Worm (Caenorhabditis elegans) whole organism, L3 larva: Measurements from ENCODE around the gene xpb-1.

Experiments
- R02D3.7 ChIP-seq: fragments of 150-350 bp; optimal IDR thresholded peaks from 2 replicates; lab custom pipeline; 2014; ENCODE audit warnings: missing biosample characterization, missing genetic modification characterization
- ZK546.5 ChIP-seq: sonication (generic microtip); optimal IDR thresholded peaks from 2 replicates; lab custom pipeline; 2017; ENCODE audit warnings: missing biosample characterization, missing genetic modification characterization
- aly-2 ChIP-seq: fragments of 150-350 bp; optimal IDR thresholded peaks from 2 replicates; lab custom pipeline; 2014; ENCODE audit warnings: missing biosample characterization, missing genetic modification characterization
- elt-3 ChIP-seq, 3 experiments: fragments of 150-350 bp in 1 of 3; sonication (generic microtip) in 2 of 3; optimal IDR thresholded peaks; 2 replicates in 2 of 3; 4 replicates in 1 of 3; lab custom pipeline; 2014 to 2017; ENCODE audit warnings: missing biosample characterization in 3 of 3, missing genetic modification characterization in 3 of 3
- lin-39 ChIP-seq: fragments of 150-350 bp; optimal IDR thresholded peaks from 2 replicates; lab custom pipeline; 2018; ENCODE audit warnings: missing biosample characterization, missing genetic modification reagents, missing genetic modification characterization
- nfya-1 ChIP-seq: sonication (generic microtip); optimal IDR thresholded peaks from 2 replicates; lab custom pipeline; 2017; ENCODE audit warnings: missing genetic modification characterization, mild to moderate bottlenecking, missing compliant biosample characterization, antibody characterized with exemption, moderate library complexity; ENCODE audit not compliant: insufficient read depth
- nhr-12 ChIP-seq: fragments of 150-350 bp; optimal IDR thresholded peaks from 2 replicates; lab custom pipeline; 2014; ENCODE audit warnings: missing biosample characterization, missing genetic modification characterization
- nhr-237 ChIP-seq: fragments of 150-350 bp; optimal IDR thresholded peaks from 2 replicates; lab custom pipeline; 2014; ENCODE audit warnings: missing biosample characterization, missing genetic modification characterization
- nhr-25 ChIP-seq: sonication (generic microtip); optimal IDR thresholded peaks from 2 replicates; lab custom pipeline; 2017; ENCODE audit warnings: missing biosample characterization, missing genetic modification characterization
- nhr-28 ChIP-seq: fragments of 150-350 bp; optimal IDR thresholded peaks from 2 replicates; lab custom pipeline; 2014; ENCODE audit warnings: missing biosample characterization, missing genetic modification characterization
- nhr-77 ChIP-seq: fragments of 150-350 bp; optimal IDR thresholded peaks from 2 replicates; lab custom pipeline; 2014; ENCODE audit warnings: missing biosample characterization, missing genetic modification characterization
- pqm-1 ChIP-seq: fragments of 150-350 bp; optimal IDR thresholded peaks from 2 replicates; lab custom pipeline; 2017; ENCODE audit warnings: missing biosample characterization, missing genetic modification characterization, inconsistent platforms
- unc-39 ChIP-seq: sonication (generic microtip); optimal IDR thresholded peaks from 4 replicates; lab custom pipeline; 2017; ENCODE audit warnings: missing biosample characterization, missing genetic modification characterization
- ztf-11 ChIP-seq: fragments of 150-350 bp; optimal IDR thresholded peaks from 2 replicates; lab custom pipeline; 2014; ENCODE audit warnings: missing biosample characterization, missing genetic modification characterization

DNA sequence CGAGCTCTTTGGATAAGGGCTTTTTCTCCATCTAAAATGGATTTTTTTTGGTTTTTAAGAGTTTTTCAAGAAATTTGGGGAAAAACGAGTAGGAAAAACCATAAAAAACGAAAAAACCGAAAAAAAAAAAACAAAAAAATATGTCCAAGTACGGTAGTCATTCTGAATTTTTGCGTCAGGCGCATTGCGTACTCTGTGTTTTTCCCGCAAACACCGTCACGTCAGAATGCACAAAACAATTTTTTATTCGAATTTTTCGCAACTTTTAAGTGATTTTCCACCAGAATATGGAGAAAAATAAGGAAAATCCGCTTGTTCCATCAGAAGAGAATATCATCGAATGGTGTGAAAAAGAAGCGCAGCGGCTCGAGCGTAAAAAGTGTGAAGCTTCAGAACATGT is 54.9 kb downstream of the xpb-1 start, which contains the start of the genes Y66D12A.6 and ceh-92:
- TF ChIP-seq nhr-28 (no peak), pqm-1 (tag; lab: Kevin White, UChicago) (no peak), ztf-11 (tag; lab: Kevin White, UChicago) (no peak), nhr-77 (tag; lab: Kevin White, UChicago) (no peak), nhr-25 (tag; lab: Kevin White, UChicago) (no peak), unc-39 (tag; lab: Kevin White, UChicago) (no peak), elt-3 (tag; optimal IDR thresholded peaks at IDR 0.05; lab: Kevin White, UChicago) (no peak), nhr-237 (no peak), ZK546.5 (tag; lab: Kevin White, UChicago) (no peak), nfya-1 (tag; lab: Kevin White, UChicago) (no peak), lin-39 (tag; lab: Kevin White, UChicago) (no peak), aly-2 (no peak), R02D3.7 (no peak), nhr-12 (tag; lab: Kevin White, UChicago) (no peak)
